Fruit fly (Drosophila melanogaster): ENCODE results near the gene Ork1.

Gene Ork1

dm6 chrX:10857376-10857775 lies 33.7 kb downstream of the Ork1 start, which contains the start of the genes sofe and CG2186 (continued):
- TF ChIP-seq CG33557 (GFP tag; optimal IDR thresholded peaks at IDR 0.05) (no peak), luna (GFP tag; optimal IDR thresholded peaks at IDR 0.05) (no peak), CG12769 (tag; optimal IDR thresholded peaks at IDR 0.05) (no peak), HLH54F (GFP tag; optimal IDR thresholded peaks at IDR 0.05) (peak; percentile 54), CG12942 (GFP tag; optimal IDR thresholded peaks at IDR 0.05) (peak; percentile 53), ATbp (GFP tag; optimal IDR thresholded peaks at IDR 0.05) (no peak), Sin3A (optimal IDR thresholded peaks at IDR 0.05) (peak; percentile 87), CG14050 (GFP tag; IDR thresholded peaks at IDR 0.05) (no peak), vvl (GFP tag; IDR thresholded peaks at IDR 0.05) (peak; percentile 64; the same call in 1 of the 2 replicates), CG4820 (GFP tag; optimal IDR thresholded peaks at IDR 0.05) (peak; percentile 11), Doc3 (GFP tag; IDR thresholded peaks at IDR 0.05; ENCODE audit: partially characterized antibody) (peak; percentile 87), Nf-YB (GFP tag; optimal IDR thresholded peaks at IDR 0.05) (no peak), gsb (GFP tag; IDR thresholded peaks at IDR 0.05) (no peak), CG12104 (GFP tag; optimal IDR thresholded peaks at IDR 0.05) (no peak), Lpt (GFP tag; optimal IDR thresholded peaks at IDR 0.05) (no peak), gt (GFP tag; IDR thresholded peaks at IDR 0.05) (no peak), Optix (GFP tag; IDR thresholded peaks at IDR 0.05) (no peak), slp2 (GFP tag; optimal IDR thresholded peaks at IDR 0.05) (peak; percentile 37), gsb-n (tag; optimal IDR thresholded peaks at IDR 0.05) (no peak), dimm (GFP tag; IDR thresholded peaks at IDR 0.05) (no peak), CG6254 (GFP tag; optimal IDR thresholded peaks at IDR 0.05) (no peak), ftz-f1 (GFP tag; optimal IDR thresholded peaks at IDR 0.05) (no peak), CG2120 (GFP tag; optimal IDR thresholded peaks at IDR 0.05) (peak; percentile 78), CG10366 (GFP tag; IDR thresholded peaks at IDR 0.05) (peak; percentile 44; the same call in 1 of the 2 replicates), CG1832 (GFP tag; optimal IDR thresholded peaks at IDR 0.05) (no peak), ase (GFP tag; IDR thresholded peaks at IDR 0.05) (no peak), mam (GFP tag; optimal IDR thresholded peaks at IDR 0.05) (peak; percentile 75), onecut (GFP tag; IDR thresholded peaks at IDR 0.05) (no peak), CG18476 (GFP tag; optimal IDR thresholded peaks at IDR 0.05) (peak; percentile 30), Camta (GFP tag; optimal IDR thresholded peaks at IDR 0.05) (peak; percentile 43), jumu (GFP tag; optimal IDR thresholded peaks at IDR 0.05) (peak; percentile 64), sim (GFP tag; IDR thresholded peaks at IDR 0.05) (no peak), pb (GFP tag; optimal IDR thresholded peaks at IDR 0.05) (no peak), CG8359 (GFP tag; optimal IDR thresholded peaks at IDR 0.05; ENCODE audit: borderline replicate concordance) (no peak), crol (GFP tag; IDR thresholded peaks at IDR 0.05) (no peak), HLH4C (GFP tag; IDR thresholded peaks at IDR 0.05; ENCODE audit: partially characterized antibody) (peak; percentile 83), Oli (tag; optimal IDR thresholded peaks at IDR 0.05) (peak; percentile 13), CrebB (tag; optimal IDR thresholded peaks at IDR 0.05) (peak; percentile 39), Trl (optimal IDR thresholded peaks at IDR 0.05) (no peak), Trl (GFP tag; optimal IDR thresholded peaks at IDR 0.05) (peak; percentile 60), wor (GFP tag; IDR thresholded peaks at IDR 0.05) (no peak), BtbVII (GFP tag; optimal IDR thresholded peaks at IDR 0.05) (no peak), bbx (GFP tag; IDR thresholded peaks at IDR 0.05; ENCODE audit: partially characterized antibody) (peak; percentile 82), zfh1 (GFP tag; IDR thresholded peaks at IDR 0.05) (peak; percentile 45; the same call in 1 of the 3 replicates), Dref (GFP tag; IDR thresholded peaks at IDR 0.05) (peak; percentile 69), phol (tag; optimal IDR thresholded peaks at IDR 0.05) (peak; percentile 77), CG11695 (GFP tag; IDR thresholded peaks at IDR 0.05) (no peak), Ets65A (GFP tag) (peak; percentile 53), Mes4 (GFP tag; optimal IDR thresholded peaks at IDR 0.05) (peak; percentile 47), NfI (GFP tag; optimal IDR thresholded peaks at IDR 0.05) (peak; percentile 42), crp (GFP tag; optimal IDR thresholded peaks at IDR 0.05) (peak in 1 of 2 experiments; percentile 6), Elba2 (GFP tag; optimal IDR thresholded peaks at IDR 0.05) (peak; percentile 79), gcm2 (GFP tag; optimal IDR thresholded peaks at IDR 0.05) (no peak)

All from whole organism, embryonic.